Fruit fly (Drosophila melanogaster): ENCODE results near the gene alt.

The alt gene

DNA sequence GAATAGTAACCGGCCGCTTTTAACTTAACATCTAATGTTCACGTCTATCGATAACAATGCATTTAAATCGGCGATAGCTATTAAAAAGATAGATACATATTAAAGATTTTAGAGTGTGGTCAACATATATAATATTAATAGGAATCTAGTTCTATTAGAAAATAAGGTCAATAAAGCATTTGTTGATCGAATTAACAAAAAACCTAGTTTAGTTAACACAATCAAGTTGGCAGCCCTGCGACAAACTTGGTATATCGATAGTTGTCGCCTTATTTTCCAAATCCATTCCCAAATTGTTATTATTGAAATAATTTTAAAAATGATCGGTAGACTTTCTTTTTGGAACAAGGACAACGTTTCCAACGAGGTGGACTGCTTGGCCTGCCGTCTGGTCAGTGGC is 2.5 kb upstream of the alt start, which contains the start of the genes CG31251 and CG31360 (continued):
- TF ChIP-seq ase (GFP tag; IDR thresholded peaks at IDR 0.05) = no peak
- no peak for TF ChIP-seq pita (GFP tag; optimal IDR thresholded peaks at IDR 0.05)
- no peak for TF ChIP-seq Oli (tag; optimal IDR thresholded peaks at IDR 0.05)
- TF ChIP-seq CG12236 (GFP tag; optimal IDR thresholded peaks at IDR 0.05) = no peak
- TF ChIP-seq esg (GFP tag; conservative IDR thresholded peaks at IDR 0.05) = no peak
- TF ChIP-seq Fer3 (tag; optimal IDR thresholded peaks at IDR 0.05) = no peak
- no peak for TF ChIP-seq corto (GFP tag; optimal IDR thresholded peaks at IDR 0.05)
- no peak for TF ChIP-seq grn (GFP tag; optimal IDR thresholded peaks at IDR 0.05)
- TF ChIP-seq CG32772 (GFP tag; IDR thresholded peaks at IDR 0.05) = no peak
- TF ChIP-seq nom (GFP tag; optimal IDR thresholded peaks at IDR 0.05) = no peak
- TF ChIP-seq ab (GFP tag; optimal IDR thresholded peaks at IDR 0.05) = no peak
- TF ChIP-seq CG10321 (GFP tag; IDR thresholded peaks at IDR 0.05) = no peak
- no peak for TF ChIP-seq CG7839 (tag; optimal IDR thresholded peaks at IDR 0.05)
- no peak for TF ChIP-seq al (GFP tag; IDR thresholded peaks at IDR 0.05)
- no peak for TF ChIP-seq CG12104 (GFP tag; optimal IDR thresholded peaks at IDR 0.05)
- TF ChIP-seq Hey (tag; optimal IDR thresholded peaks at IDR 0.05) = no peak
- TF ChIP-seq chn (GFP tag; optimal IDR thresholded peaks at IDR 0.05) = no peak
- TF ChIP-seq YL-1 (GFP tag; optimal IDR thresholded peaks at IDR 0.05) = peak; percentile 22
- no peak for TF ChIP-seq CG6654 (GFP tag; optimal IDR thresholded peaks at IDR 0.05)
- TF ChIP-seq E2f2 (GFP tag; IDR thresholded peaks at IDR 0.05) = 0 out of 2 replicates have a peak, but pooled peaks have one; percentile 23
- peak; percentile 56; the same call in 1 of the 3 replicates for TF ChIP-seq Opbp (GFP tag; IDR thresholded peaks at IDR 0.05; ENCODE audit: partially characterized antibody)
- peak; percentile 90 for TF ChIP-seq Scr (GFP tag; IDR thresholded peaks at IDR 0.05; ENCODE audit: partially characterized antibody)
- TF ChIP-seq sd (tag; optimal IDR thresholded peaks at IDR 0.05) = no peak
- TF ChIP-seq H15 (GFP tag; IDR thresholded peaks at IDR 0.05) = no peak
- TF ChIP-seq crp (GFP tag; optimal IDR thresholded peaks at IDR 0.05) = no peak
- no peak for TF ChIP-seq gro (GFP tag; optimal IDR thresholded peaks at IDR 0.05)
- TF ChIP-seq CG17829 (tag; optimal IDR thresholded peaks at IDR 0.05) = no peak
- TF ChIP-seq CG6175 (GFP tag; IDR thresholded peaks at IDR 0.05) = no peak
- TF ChIP-seq CG4360 (GFP tag; IDR thresholded peaks at IDR 0.05) = no peak
- TF ChIP-seq Sin3A (optimal IDR thresholded peaks at IDR 0.05) = peak; percentile 22
- no peak for TF ChIP-seq CG11085 (GFP tag; IDR thresholded peaks at IDR 0.05)
- TF ChIP-seq CG4617 (GFP tag; optimal IDR thresholded peaks at IDR 0.05; ENCODE audit: borderline replicate concordance) = peak; percentile 9
- TF ChIP-seq Xrp1 (GFP tag; IDR thresholded peaks at IDR 0.05) = no peak
- TF ChIP-seq B-H2 (GFP tag; optimal IDR thresholded peaks at IDR 0.05) = no peak
- no peak for TF ChIP-seq insv (GFP tag; optimal IDR thresholded peaks at IDR 0.05)
- TF ChIP-seq Kr (GFP tag; optimal IDR thresholded peaks at IDR 0.05) = no peak
- TF ChIP-seq luna (GFP tag; optimal IDR thresholded peaks at IDR 0.05) = no peak
- no peak for TF ChIP-seq cas (GFP tag; IDR thresholded peaks at IDR 0.05)
- peak; percentile 74 for TF ChIP-seq CG6791 (GFP tag; IDR thresholded peaks at IDR 0.05; ENCODE audit: partially characterized antibody)
- TF ChIP-seq CG3407 (GFP tag; optimal IDR thresholded peaks at IDR 0.05) = no peak
- peak; percentile 48 for TF ChIP-seq Nf-YC (tag; optimal IDR thresholded peaks at IDR 0.05)
- no peak for TF ChIP-seq BtbVII (GFP tag; optimal IDR thresholded peaks at IDR 0.05)
- no peak for TF ChIP-seq Dad (GFP tag; optimal IDR thresholded peaks at IDR 0.05)
- no peak for TF ChIP-seq Eip74EF (GFP tag; optimal IDR thresholded peaks at IDR 0.05)
- TF ChIP-seq Fer1 (GFP tag; optimal IDR thresholded peaks at IDR 0.05) = no peak
- no peak for TF ChIP-seq CG10431 (GFP tag; optimal IDR thresholded peaks at IDR 0.05)
- no peak for TF ChIP-seq Blimp-1 (GFP tag; optimal IDR thresholded peaks at IDR 0.05)
- TF ChIP-seq hkb (optimal IDR thresholded peaks at IDR 0.05) = no peak
- no peak for TF ChIP-seq hkb (GFP tag; IDR thresholded peaks at IDR 0.05)
- TF ChIP-seq CG8924 (tag; optimal IDR thresholded peaks at IDR 0.05) = no peak
- TF ChIP-seq MESR4 (GFP tag; optimal IDR thresholded peaks at IDR 0.05) = peak; percentile 15
